Worm (Caenorhabditis elegans) whole organism, late embryonic: Measurements from ENCODE around the gene srg-10.

Source experiments
- C38D4.7 ChIP-seq: fragments of 200-800 bp; sonication (Bioruptor generic); optimal IDR thresholded peaks from 2 replicates; lab custom pipeline; 2018; ENCODE audit warnings: mild to moderate bottlenecking, missing genetic modification characterization, moderate library complexity, missing compliant biosample characterization
- K02D7.2 ChIP-seq: sonication (generic microtip); optimal IDR thresholded peaks from 2 replicates; lab custom pipeline; 2017; ENCODE audit warnings: mild to moderate bottlenecking, missing genetic modification characterization, missing compliant biosample characterization
- K09A11.1 ChIP-seq: sonication (generic microtip); optimal IDR thresholded peaks from 2 replicates; lab custom pipeline; 2017; ENCODE audit warnings: antibody characterized with exemption, mild to moderate bottlenecking, missing genetic modification characterization, missing compliant biosample characterization; ENCODE audit not compliant: insufficient read depth
- T23F11.4 ChIP-seq: fragments of 200-800 bp; sonication (Bioruptor generic); optimal IDR thresholded peaks from 2 replicates; lab custom pipeline; 2018; ENCODE audit warnings: mild to moderate bottlenecking, missing genetic modification characterization, missing compliant biosample characterization
- ahr-1 ChIP-seq: sonication (generic microtip); optimal IDR thresholded peaks from 2 replicates; lab custom pipeline; 2016; ENCODE audit warnings: missing genetic modification characterization, missing compliant biosample characterization
- ama-1 ChIP-seq: fragments of 150-350 bp; optimal IDR thresholded peaks from 2 replicates; lab custom pipeline; 2014
- ceh-14 ChIP-seq: sonication (generic microtip); optimal IDR thresholded peaks from 2 replicates; lab custom pipeline; 2016; ENCODE audit warnings: missing genotype, missing genetic modification characterization, missing compliant biosample characterization
- ceh-18 ChIP-seq: sonication (generic microtip); optimal IDR thresholded peaks from 2 replicates; lab custom pipeline; 2016; ENCODE audit warnings: missing genetic modification characterization, missing compliant biosample characterization
- ceh-19 ChIP-seq: fragments of 200-800 bp; sonication (Bioruptor generic); optimal IDR thresholded peaks from 2 replicates; lab custom pipeline; 2018; ENCODE audit warnings: mild to moderate bottlenecking, missing genetic modification characterization, missing compliant biosample characterization
- ceh-22 ChIP-seq: sonication (generic microtip); optimal IDR thresholded peaks from 2 replicates; lab custom pipeline; 2017; ENCODE audit warnings: missing biosample characterization, missing genetic modification characterization
- ceh-30 ChIP-seq: fragments of 150-350 bp; optimal IDR thresholded peaks from 2 replicates; lab custom pipeline; 2014; ENCODE audit warnings: missing biosample characterization, missing genetic modification characterization
- ceh-31 ChIP-seq: sonication (generic microtip); optimal IDR thresholded peaks from 2 replicates; lab custom pipeline; 2016; ENCODE audit warnings: missing genetic modification characterization, missing compliant biosample characterization
- ceh-45 ChIP-seq: fragments of 200-800 bp; sonication (Bioruptor generic); IDR thresholded peaks from 2 replicates; pipeline ENCODE4 v1.3.6; 2022; ENCODE audit warnings: missing genetic modification reagents, missing genetic modification characterization, missing compliant biosample characterization
- ceh-48 ChIP-seq: sonication (generic microtip); optimal IDR thresholded peaks from 2 replicates; lab custom pipeline; 2016; ENCODE audit warnings: missing genetic modification characterization, inconsistent platforms, missing compliant biosample characterization
- ceh-6 ChIP-seq: fragments of 200-800 bp; sonication (Bioruptor generic); optimal IDR thresholded peaks from 2 replicates; lab custom pipeline; 2018; ENCODE audit warnings: mild to moderate bottlenecking, missing genetic modification characterization, missing compliant biosample characterization
- che-1 ChIP-seq: sonication (generic microtip); optimal IDR thresholded peaks from 2 replicates; lab custom pipeline; 2016; ENCODE audit warnings: mild to moderate bottlenecking, missing genetic modification characterization, missing compliant biosample characterization
- fax-1 ChIP-seq: sonication (generic microtip); optimal IDR thresholded peaks from 2 replicates; lab custom pipeline; 2016; ENCODE audit warnings: missing genotype, missing genetic modification characterization, missing compliant biosample characterization
- fkh-10 ChIP-seq: fragments of 150-350 bp; optimal IDR thresholded peaks from 2 replicates; lab custom pipeline; 2014; ENCODE audit warnings: missing biosample characterization, missing genetic modification reagents, missing genetic modification characterization
- fkh-6 ChIP-seq: sonication (generic microtip); optimal IDR thresholded peaks from 2 replicates; lab custom pipeline; 2016; ENCODE audit warnings: missing genetic modification characterization, missing compliant biosample characterization
- gmeb-2 ChIP-seq: sonication (generic microtip); optimal IDR thresholded peaks from 2 replicates; lab custom pipeline; 2016; ENCODE audit warnings: missing genetic modification characterization, inconsistent platforms, missing compliant biosample characterization
- hlh-13 ChIP-seq: fragments of 200-800 bp; sonication (Bioruptor generic); optimal IDR thresholded peaks from 2 replicates; lab custom pipeline; 2018; ENCODE audit warnings: mild to moderate bottlenecking, missing genetic modification characterization, missing compliant biosample characterization
- hlh-15 ChIP-seq: sonication (generic microtip); optimal IDR thresholded peaks from 2 replicates; lab custom pipeline; 2016; ENCODE audit warnings: missing genetic modification characterization, missing compliant biosample characterization
- hlh-6 ChIP-seq: sonication (generic microtip); optimal IDR thresholded peaks from 2 replicates; lab custom pipeline; 2016; ENCODE audit warnings: missing genotype, missing genetic modification characterization, missing compliant biosample characterization
- lim-6 ChIP-seq: sonication (generic microtip); optimal IDR thresholded peaks from 2 replicates; lab custom pipeline; 2016; ENCODE audit warnings: missing genetic modification characterization, missing compliant biosample characterization
- madf-2 ChIP-seq: sonication (generic microtip); optimal IDR thresholded peaks from 2 replicates; lab custom pipeline; 2017; ENCODE audit warnings: missing genetic modification characterization, missing compliant biosample characterization
- mec-3 ChIP-seq: sonication (generic microtip); optimal IDR thresholded peaks from 2 replicates; lab custom pipeline; 2016; ENCODE audit warnings: borderline replicate concordance, missing genetic modification characterization, missing compliant biosample characterization
- nfya-1 ChIP-seq: sonication (generic microtip); optimal IDR thresholded peaks from 2 replicates; lab custom pipeline; 2017; ENCODE audit warnings: missing genetic modification characterization, mild to moderate bottlenecking, missing compliant biosample characterization, antibody characterized with exemption, moderate library complexity
- nhr-11 ChIP-seq: fragments of 150-350 bp; optimal IDR thresholded peaks from 2 replicates; lab custom pipeline; 2014; ENCODE audit warnings: missing biosample characterization, missing genetic modification characterization
- nhr-232 ChIP-seq: sonication (generic microtip); optimal IDR thresholded peaks from 2 replicates; lab custom pipeline; 2016; ENCODE audit warnings: missing genetic modification characterization, missing compliant biosample characterization
- odd-2 ChIP-seq: sonication (generic microtip); optimal IDR thresholded peaks from 2 replicates; lab custom pipeline; 2017; ENCODE audit warnings: antibody characterized with exemption, mild to moderate bottlenecking, missing genetic modification characterization, missing compliant biosample characterization
- pat-9 ChIP-seq: fragments of 200-800 bp; sonication (Bioruptor generic); optimal IDR thresholded peaks from 2 replicates; lab custom pipeline; 2018; ENCODE audit warnings: mild to moderate bottlenecking, missing genetic modification characterization, moderate library complexity, missing compliant biosample characterization
- pax-1 ChIP-seq: fragments of 150-350 bp; optimal IDR thresholded peaks from 2 replicates; lab custom pipeline; 2014; ENCODE audit warnings: missing biosample characterization, missing genetic modification characterization
- pha-4 ChIP-seq: fragments of 150-350 bp; optimal IDR thresholded peaks from 2 replicates; lab custom pipeline; 2018; ENCODE audit warnings: missing biosample characterization, missing genetic modification reagents, missing genetic modification characterization
- pqm-1 ChIP-seq: sonication (generic microtip); optimal IDR thresholded peaks from 2 replicates; lab custom pipeline; 2016; ENCODE audit warnings: missing genetic modification characterization, missing compliant biosample characterization
- pros-1 ChIP-seq: fragments of 150-350 bp; optimal IDR thresholded peaks from 2 replicates; lab custom pipeline; 2014; ENCODE audit warnings: missing biosample characterization, missing genetic modification reagents, missing genetic modification characterization
- rnt-1 ChIP-seq: sonication (generic microtip); optimal IDR thresholded peaks from 2 replicates; lab custom pipeline; 2016; ENCODE audit warnings: missing genetic modification characterization, missing compliant biosample characterization
- sdc-2 ChIP-seq: sonication (generic microtip); optimal IDR thresholded peaks from 2 replicates; lab custom pipeline; 2016; ENCODE audit warnings: missing genotype, missing genetic modification characterization, missing compliant biosample characterization
- sox-2 ChIP-seq: fragments of 200-800 bp; sonication (Bioruptor generic); IDR thresholded peaks from 2 replicates; pipeline ENCODE4 v1.3.6; 2022; ENCODE audit warnings: missing genetic modification reagents, missing genetic modification characterization, missing compliant biosample characterization
- sox-4 ChIP-seq: sonication (generic microtip); optimal IDR thresholded peaks from 2 replicates; lab custom pipeline; 2017; ENCODE audit warnings: mild to moderate bottlenecking, missing genetic modification characterization, inconsistent platforms, missing compliant biosample characterization
- syd-9 ChIP-seq: sonication (generic microtip); optimal IDR thresholded peaks from 2 replicates; lab custom pipeline; 2016; ENCODE audit warnings: mild to moderate bottlenecking, missing genetic modification characterization, moderate library complexity, missing compliant biosample characterization
- tbx-2 ChIP-seq: sonication (generic microtip); optimal IDR thresholded peaks from 2 replicates; lab custom pipeline; 2016; ENCODE audit warnings: missing genetic modification characterization, missing compliant biosample characterization
- tbx-7 ChIP-seq: sonication (generic microtip); optimal IDR thresholded peaks from 2 replicates; lab custom pipeline; 2016; ENCODE audit warnings: missing genotype, missing genetic modification characterization, missing compliant biosample characterization
- unc-3 ChIP-seq, 2 experiments: fragments of 200-800 bp in 1 of 2; sonication (Bioruptor generic) in 1 of 2; sonication (generic microtip) in 1 of 2; conservative IDR thresholded peaks in 1 of 2; optimal IDR thresholded peaks in 1 of 2; 2 replicates each; pipeline versions ENCODE4 v1.3.6 to Lab custom; 2016 to 2022; ENCODE audit warnings: missing compliant biosample characterization in 2 of 2, missing genetic modification characterization in 2 of 2, missing genetic modification reagents in 1 of 2
- unc-42 ChIP-seq: sonication (generic microtip); optimal IDR thresholded peaks from 2 replicates; lab custom pipeline; 2016; ENCODE audit warnings: missing genotype, missing genetic modification characterization, missing compliant biosample characterization
- zip-5 ChIP-seq: sonication (generic microtip); optimal IDR thresholded peaks from 2 replicates; lab custom pipeline; 2016; ENCODE audit warnings: missing genetic modification characterization, missing compliant biosample characterization
- ztf-16 ChIP-seq: sonication (generic microtip); optimal IDR thresholded peaks from 2 replicates; lab custom pipeline; 2017; ENCODE audit warnings: missing genetic modification characterization, missing compliant biosample characterization

srg-10 gene

DNA sequence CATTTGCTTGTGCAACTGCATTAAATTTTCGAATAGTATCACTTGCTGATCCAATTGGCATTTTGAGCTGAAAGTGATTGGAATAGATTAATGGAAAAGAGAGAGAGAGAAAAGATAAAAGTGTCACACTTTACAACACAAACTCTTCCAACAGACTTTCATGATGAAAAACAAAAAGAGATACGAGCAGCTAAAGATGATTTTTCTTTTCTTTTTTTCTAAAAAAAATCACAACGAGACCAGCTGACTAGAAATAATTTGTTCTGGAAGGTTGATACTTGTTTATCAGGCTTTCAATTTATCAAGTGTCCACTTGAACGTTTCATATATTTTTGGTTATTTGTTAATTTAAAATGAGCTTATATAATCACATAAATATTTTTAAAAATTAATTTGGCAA lies 9.6 kb downstream of the srg-10 start:
- TF ChIP-seq ceh-18 (tag; lab: Kevin White, UChicago) = peak; percentile 5
- no peak for TF ChIP-seq syd-9
- TF ChIP-seq, all 69 proteins: peak for 1

DNA sequence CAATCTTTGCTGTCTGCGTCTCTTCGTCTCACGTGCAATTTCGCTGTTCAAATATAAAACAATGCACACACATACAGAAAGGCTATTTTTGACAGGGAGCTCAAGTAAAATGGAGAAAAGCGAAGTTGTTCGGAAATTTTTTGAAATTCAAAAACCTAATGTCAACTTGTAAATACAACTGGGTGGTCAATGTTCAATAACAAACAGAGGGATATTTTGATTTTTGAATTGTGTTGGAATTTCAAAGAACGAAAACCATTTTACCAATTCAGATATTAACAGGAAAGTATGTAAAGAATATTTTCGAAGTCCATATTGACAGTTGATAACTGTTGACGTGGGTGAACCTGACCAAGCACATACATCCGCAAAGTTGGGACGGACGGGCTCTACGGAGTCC lies 10.8 kb downstream of the srg-10 start, which contains the start of gene tag-243:
tag-243 (minus strand) TSS at position 101 of the 400 bp plus-strand sequence.
- TF ChIP-seq tbx-2 (tag; lab: Kevin White, UChicago) = no peak
- TF ChIP-seq nhr-232 (tag; lab: Kevin White, UChicago) = no peak
- TF ChIP-seq hlh-6 (tag; lab: Kevin White, UChicago) = no peak
- TF ChIP-seq K09A11.1 (tag; lab: Kevin White, UChicago) = no peak
- TF ChIP-seq pax-1 = no peak
- TF ChIP-seq odd-2 = no peak
- TF ChIP-seq ceh-48 (tag; lab: Kevin White, UChicago) = no peak

DNA sequence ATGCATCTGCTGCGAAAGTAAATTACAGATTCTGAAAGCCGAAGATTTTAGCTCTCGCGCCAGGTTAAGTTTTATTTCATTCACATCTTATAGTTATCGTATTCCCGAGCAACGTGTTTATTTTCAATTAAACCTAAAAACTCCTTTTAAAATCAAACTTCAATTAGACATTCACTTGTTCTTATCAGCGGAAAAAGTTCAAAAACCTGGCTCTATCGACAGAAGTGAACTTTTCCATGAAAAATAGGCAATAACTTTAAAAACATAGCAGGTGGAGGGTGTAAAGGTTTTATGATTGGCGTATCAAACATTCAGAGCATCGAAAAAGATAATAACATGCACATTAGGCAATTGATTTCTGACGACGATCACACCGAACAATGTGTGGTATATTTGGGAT lies 11.4 kb downstream of the srg-10 start, which contains the start of gene ppat-1:
ppat-1 (plus strand) TSS at position 316 of the 400 bp plus-strand sequence.
- TF ChIP-seq tbx-7 (tag; lab: Kevin White, UChicago) (no peak), C38D4.7 (GFP tag; lab: Kevin White, UChicago) (no peak), ceh-31 (tag; lab: Kevin White, UChicago) (no peak), odd-2 (no peak), pqm-1 (no peak), zip-5 (tag; lab: Kevin White, UChicago) (no peak)
- TF ChIP-seq, all 69 proteins: peak for 0

ce11 chrIII:4689595-4689994 lies 12.0 kb downstream of the srg-10 start:
- TF ChIP-seq ceh-31 (tag; lab: Kevin White, UChicago) (peak; percentile 30), pha-4 (no peak), mec-3 (tag; lab: Kevin White, UChicago) (no peak), fkh-6 (tag; lab: Kevin White, UChicago) (peak; percentile 81), rnt-1 (tag; lab: Kevin White, UChicago) (peak; percentile 62), che-1 (tag; lab: Kevin White, UChicago) (peak; percentile 86), pat-9 (tag; lab: Kevin White, UChicago) (peak; percentile 74), pros-1 (no peak), unc-3 (GFP tag; conservative IDR thresholded peaks at IDR 0.05; lab: Robert Waterston, UW) (peak; percentile 40; the same call in 1 of the 2 replicates), unc-3 (tag; optimal IDR thresholded peaks at IDR 0.05; lab: Kevin White, UChicago) (peak; percentile 61), ceh-45 (GFP tag; lab: Robert Waterston, UW) (peak; percentile 63; the same call in 1 of the 2 replicates), fkh-10 (GFP tag; lab: Kevin White, UChicago) (no peak), ahr-1 (tag; lab: Kevin White, UChicago) (peak; percentile 69), K02D7.2 (tag; lab: Kevin White, UChicago) (peak; percentile 59), ceh-19 (peak; percentile 73), nfya-1 (tag; lab: Kevin White, UChicago) (peak; percentile 59), ceh-14 (tag; lab: Kevin White, UChicago) (peak; percentile 45), ceh-22 (tag; lab: Kevin White, UChicago) (no peak), hlh-13 (GFP tag; lab: Kevin White, UChicago) (peak; percentile 77), ceh-30 (tag; lab: Kevin White, UChicago) (peak; percentile 51), gmeb-2 (tag; lab: Kevin White, UChicago) (peak; percentile 80), madf-2 (tag; lab: Kevin White, UChicago) (peak; percentile 84), sox-4 (tag; lab: Kevin White, UChicago) (peak; percentile 72), zip-5 (tag; lab: Kevin White, UChicago) (peak; percentile 35), ceh-6 (GFP tag; lab: Kevin White, UChicago) (peak; percentile 89), lim-6 (tag; lab: Kevin White, UChicago) (no peak), ama-1 (lab: Kevin White, UChicago) (no peak), unc-42 (no peak), ztf-16 (tag; lab: Kevin White, UChicago) (peak; percentile 60), pax-1 (no peak), nhr-11 (tag; lab: Kevin White, UChicago) (no peak), sox-2 (peak; percentile 65), T23F11.4 (GFP tag; lab: Kevin White, UChicago) (peak; percentile 63), hlh-15 (tag; lab: Kevin White, UChicago) (peak; percentile 57), ceh-48 (tag; lab: Kevin White, UChicago) (peak; percentile 65), fax-1 (tag; lab: Kevin White, UChicago) (peak; percentile 70), sdc-2 (tag; lab: Kevin White, UChicago) (peak; percentile 62)
